Worm (Caenorhabditis elegans): ENCODE data around the gene alh-13.

DNA sequence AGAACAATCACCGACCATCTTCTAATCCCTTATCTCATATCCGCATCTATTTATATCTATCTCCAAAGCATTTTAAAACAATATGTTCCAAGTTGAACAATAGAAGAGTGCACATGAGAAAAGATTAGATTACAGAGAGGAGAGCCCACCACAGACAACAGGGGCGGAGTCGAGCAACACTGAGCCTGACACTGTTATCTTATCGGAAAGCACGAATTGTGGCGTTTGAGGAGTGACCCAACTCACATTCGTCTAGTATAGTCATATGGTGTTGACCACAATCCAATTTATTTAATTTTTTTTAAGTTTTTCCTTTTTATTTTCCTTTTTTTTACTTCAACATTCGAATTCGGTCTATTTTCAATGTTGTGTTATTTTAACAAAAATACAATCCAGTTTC is 1.5 kb upstream of the alh-13 start:
- no peak for TF ChIP-seq pha-4 (tag; optimal IDR thresholded peaks at IDR 0.05)
- no peak for TF ChIP-seq ama-1 (optimal IDR thresholded peaks at IDR 0.05)
- TF ChIP-seq daf-12 (tag; optimal IDR thresholded peaks at IDR 0.05), result no peak
- no peak for TF ChIP-seq lin-15B (tag; optimal IDR thresholded peaks at IDR 0.05)
- TF ChIP-seq unc-62 (GFP tag; optimal IDR thresholded peaks at IDR 0.05), result no peak
